Worm (Caenorhabditis elegans): ENCODE results near the gene srz-23.

ce11 chrIV:3482195-3482959 lies 29.0 kb downstream of the srz-23 start, which contains the start of gene srz-82:
- TF ChIP-seq unc-39 (tag; optimal IDR thresholded peaks at IDR 0.05) (no peak), jun-1 (tag; optimal IDR thresholded peaks at IDR 0.05) (no peak), zip-2 (tag; optimal IDR thresholded peaks at IDR 0.05) (no peak), lin-13 (GFP tag; optimal IDR thresholded peaks at IDR 0.05) (no peak), lin-15B (tag; optimal IDR thresholded peaks at IDR 0.05) (no peak), unc-62 (GFP tag; optimal IDR thresholded peaks at IDR 0.05 in 1 of 2) (peak in 1 of 2 experiments; percentile 96), unc-62 (tag; optimal IDR thresholded peaks at IDR 0.05) (no peak), nhr-237 (tag; optimal IDR thresholded peaks at IDR 0.05) (no peak), egl-27 (tag; optimal IDR thresholded peaks at IDR 0.05) (no peak), aha-1 (tag) (no peak)

Data from whole organism, L4 larva.